2 fruit fly cellular contexts compared by ENCODE assay signal in the genomic region with DNA sequence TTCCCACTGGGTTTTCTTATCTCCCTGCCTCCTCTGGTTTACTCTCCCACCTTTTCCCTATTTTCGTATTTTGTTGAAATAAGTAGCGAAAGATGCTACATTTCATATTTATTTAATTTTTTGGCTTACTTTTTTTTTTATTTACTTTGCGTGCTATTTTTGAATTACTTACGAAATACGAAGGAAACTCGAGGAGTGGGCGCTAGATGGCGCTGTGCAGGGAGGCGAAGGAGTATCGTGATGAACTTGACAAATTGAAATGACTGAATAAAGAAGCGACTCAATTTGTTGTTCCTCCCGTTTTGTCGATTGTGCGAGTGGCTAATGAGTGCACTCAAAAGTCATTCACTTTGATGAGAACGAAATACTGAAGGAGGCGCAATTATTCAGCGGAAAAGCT.
A peak's percentile ranks its signal among the peaks of the same experiment; 100 is the strongest.
TF ChIP-seq lines count a peak whose summit lies in the region.

No protein-coding gene starts in this region.

- TF ChIP-seq CTCF in S2 (optimal IDR thresholded peaks at IDR 0.05; lab: Kevin White, UChicago) = peak; percentile 43 to 62
- TF ChIP-seq CTCF in whole organism, embryonic (GFP tag; optimal IDR thresholded peaks at IDR 0.05; lab: Kevin White, UChicago) = peak; percentile 75

TF ChIP-seq in whole organism, embryonic, 481 proteins besides CTCF, POLR2A, EP300 and RAD21:
- TF ChIP-seq CG6813 (GFP tag; optimal IDR thresholded peaks at IDR 0.05; lab: Kevin White, UChicago) = no peak
- no peak for TF ChIP-seq CG6791 (GFP tag; IDR thresholded peaks at IDR 0.05; lab: Robert Waterston, UW; ENCODE audit: partially characterized antibody)
- TF ChIP-seq CG3838 (GFP tag; optimal IDR thresholded peaks at IDR 0.05; lab: Kevin White, UChicago) = no peak
- TF ChIP-seq CG8359 (GFP tag; optimal IDR thresholded peaks at IDR 0.05; lab: Kevin White, UChicago; ENCODE audit: borderline replicate concordance) = no peak
- TF ChIP-seq sens-2 (GFP tag; IDR thresholded peaks at IDR 0.05; lab: Robert Waterston, UW) = no peak
- TF ChIP-seq cato (GFP tag; optimal IDR thresholded peaks at IDR 0.05; lab: Kevin White, UChicago; ENCODE audit: borderline replicate concordance) = no peak
- no peak for TF ChIP-seq gcm2 (GFP tag; optimal IDR thresholded peaks at IDR 0.05; lab: Kevin White, UChicago)
- no peak for TF ChIP-seq p53 (GFP tag; optimal IDR thresholded peaks at IDR 0.05; lab: Kevin White, UChicago)
- no peak for TF ChIP-seq Awh (GFP tag; IDR thresholded peaks at IDR 0.05; lab: Robert Waterston, UW)
